Fruit fly (Drosophila melanogaster) whole organism, embryonic: Measurements from ENCODE around the gene CG6296.

ENCODE experiments used
- Aef1 ChIP-seq: fragments of 200-800 bp; sonication (Bioruptor generic); IDR thresholded peaks from 3 replicates; pipeline ENCODE4 v1.3.6; 2022; ENCODE audit warnings: missing biosample characterization, missing genetic modification characterization
- CG10431 ChIP-seq: fragments of 200-800 bp; sonication (Bioruptor generic); optimal IDR thresholded peaks from 3 replicates; lab custom pipeline; 2018; ENCODE audit warnings: missing biosample characterization, mild to moderate bottlenecking, missing genetic modification characterization
- CG11093 ChIP-seq: fragments of 200-800 bp; sonication (Bioruptor generic); IDR thresholded peaks from 3 replicates; pipeline ENCODE4 v1.3.6; 2022; ENCODE audit warnings: missing biosample characterization, missing genetic modification characterization
- CG11398 ChIP-seq: fragments of 200-800 bp; sonication (Bioruptor generic); optimal IDR thresholded peaks from 2 replicates; lab custom pipeline; 2016; ENCODE audit warnings: missing biosample characterization, missing genetic modification characterization
- CG11560 ChIP-seq: fragments of 200-800 bp; sonication (Bioruptor generic); IDR thresholded peaks from 3 replicates; pipeline ENCODE4 v1.3.6; 2022; ENCODE audit warnings: missing biosample characterization, missing genetic modification characterization
- CG12219 ChIP-seq: fragments of 200-800 bp; sonication (Bioruptor generic); optimal IDR thresholded peaks from 3 replicates; lab custom pipeline; 2018; ENCODE audit warnings: missing biosample characterization, mild to moderate bottlenecking, missing genetic modification characterization
- CG12942 ChIP-seq: fragments of 200-800 bp; sonication (Bioruptor generic); optimal IDR thresholded peaks from 3 replicates; lab custom pipeline; 2016; ENCODE audit warnings: missing biosample characterization, missing genetic modification characterization
- CG1647 ChIP-seq: fragments of 200-800 bp; sonication (Bioruptor generic); optimal IDR thresholded peaks from 3 replicates; lab custom pipeline; 2016; ENCODE audit warnings: missing biosample characterization, missing genetic modification characterization
- CG16813 ChIP-seq: fragments of 200-800 bp; sonication (Bioruptor generic); IDR thresholded peaks from 3 replicates; pipeline ENCODE4 v1.3.6; 2022; ENCODE audit warnings: missing biosample characterization, missing genetic modification characterization; ENCODE audit not compliant: partially characterized antibody
- CG18619 ChIP-seq: fragments of 200-800 bp; sonication (Bioruptor generic); optimal IDR thresholded peaks from 3 replicates; lab custom pipeline; 2017; ENCODE audit warnings: missing biosample characterization, mild to moderate bottlenecking, missing genetic modification characterization
- CG2678 ChIP-seq: fragments of 200-800 bp; sonication (Bioruptor generic); optimal IDR thresholded peaks from 3 replicates; lab custom pipeline; 2019; ENCODE audit warnings: missing biosample characterization, mild to moderate bottlenecking, missing genetic modification characterization, moderate library complexity
- CG2875 ChIP-seq: fragments of 200-800 bp; sonication (Bioruptor generic); optimal IDR thresholded peaks from 2 replicates; lab custom pipeline; 2017; ENCODE audit warnings: missing biosample characterization, mild to moderate bottlenecking, missing genetic modification characterization, missing genetic modification reagents
- CG34422 ChIP-seq: fragments of 200-800 bp; sonication (Bioruptor generic); IDR thresholded peaks from 3 replicates; pipeline ENCODE4 v1.3.6; 2022; ENCODE audit warnings: missing biosample characterization, missing genetic modification characterization
- CG4282 ChIP-seq: fragments of 200-800 bp; sonication (Bioruptor generic); optimal IDR thresholded peaks from 2 replicates; lab custom pipeline; 2016; ENCODE audit warnings: missing biosample characterization, missing genetic modification characterization
- CG4617 ChIP-seq: fragments of 200-800 bp; sonication (Bioruptor generic); optimal IDR thresholded peaks from 3 replicates; lab custom pipeline; 2016; ENCODE audit warnings: missing biosample characterization, missing genetic modification characterization, borderline replicate concordance
- CG4730 ChIP-seq: fragments of 200-800 bp; sonication (Bioruptor generic); IDR thresholded peaks from 2 replicates; pipeline ENCODE4 v1.3.6; 2022; ENCODE audit warnings: missing biosample characterization, missing genetic modification characterization
- CG6175 ChIP-seq: fragments of 200-800 bp; sonication (Bioruptor generic); IDR thresholded peaks from 3 replicates; pipeline ENCODE4 v1.3.6; 2022; ENCODE audit warnings: missing biosample characterization, missing genetic modification characterization
- CG6254 ChIP-seq: fragments of 200-800 bp; sonication (Bioruptor generic); optimal IDR thresholded peaks from 3 replicates; lab custom pipeline; 2017; ENCODE audit warnings: mild to moderate bottlenecking, missing biosample characterization, missing genetic modification reagents, missing genetic modification characterization
- CG8290 ChIP-seq, 3 experiments: fragments of 200-800 bp; sonication (Bioruptor generic); optimal IDR thresholded peaks; 2 replicates each; lab custom pipeline; 2016 to 2019; ENCODE audit warnings: missing biosample characterization in 3 of 3, missing genetic modification characterization in 3 of 3, mild to moderate bottlenecking in 2 of 3, moderate library complexity in 1 of 3
- Doc3 ChIP-seq: fragments of 200-800 bp; sonication (Bioruptor generic); IDR thresholded peaks from 3 replicates; pipeline ENCODE4 v1.3.6; 2022; ENCODE audit warnings: missing biosample characterization, missing genetic modification characterization; ENCODE audit not compliant: partially characterized antibody
- Ets97D ChIP-seq: fragments of 200-800 bp; sonication (Bioruptor generic); optimal IDR thresholded peaks from 3 replicates; lab custom pipeline; 2016; ENCODE audit warnings: missing biosample characterization, missing genetic modification characterization
- GATAe ChIP-seq: fragments of 200-800 bp; sonication (Bioruptor generic); conservative IDR thresholded peaks from 2 replicates; pipeline ENCODE4 v1.3.6; 2022; ENCODE audit warnings: missing biosample characterization, missing genetic modification characterization
- HHEX ChIP-seq: fragments of 200-800 bp; sonication (Bioruptor generic); optimal IDR thresholded peaks from 3 replicates; lab custom pipeline; 2017; ENCODE audit warnings: missing biosample characterization, mild to moderate bottlenecking, missing genetic modification characterization, missing genetic modification reagents
- Hmr ChIP-seq: fragments of 200-800 bp; sonication (Bioruptor generic); optimal IDR thresholded peaks from 3 replicates; lab custom pipeline; 2017; ENCODE audit warnings: mild to moderate bottlenecking, missing biosample characterization, missing genetic modification reagents, missing genetic modification characterization
- Hr51 ChIP-seq, 2 experiments: fragments of 200-800 bp; sonication (Bioruptor generic); optimal IDR thresholded peaks; 2 replicates in 1 of 2; 3 replicates in 1 of 2; lab custom pipeline; 2016 to 2018; ENCODE audit warnings: missing biosample characterization in 2 of 2, missing genetic modification characterization in 2 of 2, mild to moderate bottlenecking in 1 of 2, moderate library complexity in 1 of 2
- Taf1 ChIP-seq: fragments of 200-800 bp; sonication (Bioruptor generic); IDR thresholded peaks from 2 replicates; pipeline ENCODE4 v1.3.6; 2022; ENCODE audit warnings: missing biosample characterization, missing genetic modification characterization
- Usf ChIP-seq: fragments of 200-800 bp; sonication (Bioruptor generic); optimal IDR thresholded peaks from 2 replicates; lab custom pipeline; 2017; ENCODE audit warnings: missing genotype, missing biosample characterization, missing genetic modification characterization
- ash1 ChIP-seq: fragments of 200-800 bp; sonication (Bioruptor generic); optimal IDR thresholded peaks from 2 replicates; lab custom pipeline; 2018; ENCODE audit warnings: missing biosample characterization, mild to moderate bottlenecking, missing genetic modification characterization
- bbx ChIP-seq: fragments of 200-800 bp; sonication (Bioruptor generic); IDR thresholded peaks from 2 replicates; pipeline ENCODE4 v1.3.6; 2022; ENCODE audit warnings: missing biosample characterization, missing genetic modification characterization; ENCODE audit not compliant: partially characterized antibody
- croc ChIP-seq: fragments of 200-800 bp; sonication (Bioruptor generic); conservative IDR thresholded peaks from 3 replicates; pipeline ENCODE4 v1.3.6; 2022; ENCODE audit warnings: missing biosample characterization, missing genetic modification characterization
- dati ChIP-seq: fragments of 200-800 bp; sonication (Bioruptor generic); IDR thresholded peaks from 2 replicates; pipeline ENCODE4 v1.3.6; 2022; ENCODE audit warnings: missing biosample characterization, missing genetic modification characterization
- dmrt99B ChIP-seq: fragments of 200-800 bp; sonication (Bioruptor generic); optimal IDR thresholded peaks from 2 replicates; lab custom pipeline; 2018; ENCODE audit warnings: missing biosample characterization, mild to moderate bottlenecking, missing genetic modification characterization, moderate library complexity
- fd102C ChIP-seq: fragments of 200-800 bp; sonication (Bioruptor generic); optimal IDR thresholded peaks from 2 replicates; lab custom pipeline; 2018; ENCODE audit warnings: missing biosample characterization, mild to moderate bottlenecking, missing genetic modification characterization, moderate library complexity
- fu2 ChIP-seq: fragments of 200-800 bp; sonication (Bioruptor generic); optimal IDR thresholded peaks from 2 replicates; lab custom pipeline; 2016; ENCODE audit warnings: missing biosample characterization, missing genetic modification characterization
- gem ChIP-seq: fragments of 200-800 bp; sonication (Bioruptor generic); optimal IDR thresholded peaks from 2 replicates; lab custom pipeline; 2019; ENCODE audit warnings: missing biosample characterization, mild to moderate bottlenecking, missing genetic modification characterization, moderate library complexity
- h ChIP-seq: fragments of >200 bp; optimal IDR thresholded peaks from 2 replicates; lab custom pipeline; 2017
- hkb ChIP-seq, 2 experiments: fragments of 200-800 bp in 1 of 2; fragments of >200 bp in 1 of 2; sonication (Bioruptor generic) in 1 of 2; IDR thresholded peaks in 1 of 2; optimal IDR thresholded peaks in 1 of 2; 2 replicates each; pipeline versions ENCODE4 v1.3.6 to Lab custom; 2017 to 2022; ENCODE audit warnings: missing biosample characterization in 1 of 2, missing genetic modification characterization in 1 of 2
- jumu ChIP-seq: fragments of 200-800 bp; sonication (Bioruptor generic); optimal IDR thresholded peaks from 3 replicates; lab custom pipeline; 2016; ENCODE audit warnings: missing biosample characterization, missing genetic modification characterization
- kah ChIP-seq: fragments of 200-800 bp; sonication (Bioruptor generic); optimal IDR thresholded peaks from 2 replicates; lab custom pipeline; 2018; ENCODE audit warnings: missing biosample characterization, mild to moderate bottlenecking, missing genetic modification characterization
- ken ChIP-seq: fragments of 200-800 bp; sonication (Bioruptor generic); IDR thresholded peaks from 3 replicates; pipeline ENCODE4 v1.3.6; 2022; ENCODE audit warnings: missing biosample characterization, missing genetic modification characterization
- pho ChIP-seq: fragments of 200-800 bp; sonication (Bioruptor generic); optimal IDR thresholded peaks from 2 replicates; lab custom pipeline; 2016; ENCODE audit warnings: missing biosample characterization, missing genetic modification characterization
- pros ChIP-seq: fragments of 200-800 bp; sonication (Bioruptor generic); optimal IDR thresholded peaks from 3 replicates; lab custom pipeline; 2019; ENCODE audit warnings: missing biosample characterization, mild to moderate bottlenecking, missing genetic modification characterization, moderate library complexity
- pum ChIP-seq: fragments of 200-800 bp; sonication (Bioruptor generic); optimal IDR thresholded peaks from 2 replicates; lab custom pipeline; 2016; ENCODE audit warnings: missing biosample characterization, missing genetic modification characterization
- ro ChIP-seq: fragments of 200-800 bp; sonication (Bioruptor generic); IDR thresholded peaks from 2 replicates; pipeline ENCODE4 v1.3.6; 2022; ENCODE audit warnings: missing biosample characterization, missing genetic modification characterization
- seq ChIP-seq: fragments of 200-800 bp; sonication (Bioruptor generic); IDR thresholded peaks from 2 replicates; pipeline ENCODE4 v1.3.6; 2022; ENCODE audit warnings: missing biosample characterization, missing genetic modification characterization
- shn ChIP-seq: fragments of 200-800 bp; sonication (Bioruptor generic); optimal IDR thresholded peaks from 3 replicates; lab custom pipeline; 2016; ENCODE audit warnings: missing biosample characterization, missing genetic modification characterization
- sim ChIP-seq: fragments of 200-800 bp; sonication (Bioruptor generic); IDR thresholded peaks from 2 replicates; pipeline ENCODE4 v1.3.6; 2022; ENCODE audit warnings: missing biosample characterization, missing genetic modification characterization
- tgo ChIP-seq: fragments of 200-800 bp; sonication (Bioruptor generic); IDR thresholded peaks from 3 replicates; pipeline ENCODE4 v1.3.6; 2022; ENCODE audit warnings: missing biosample characterization, missing genetic modification characterization
- tio ChIP-seq: fragments of 200-800 bp; sonication (Bioruptor generic); optimal IDR thresholded peaks from 2 replicates; lab custom pipeline; 2017; ENCODE audit warnings: missing biosample characterization, missing genetic modification characterization, inconsistent platforms
- tx ChIP-seq: fragments of 200-800 bp; sonication (Bioruptor generic); optimal IDR thresholded peaks from 2 replicates; lab custom pipeline; 2016; ENCODE audit warnings: missing biosample characterization, missing genetic modification characterization

CG6296 gene

dm6 chr3R:26964452-26965133 is 40.7 kb downstream of the CG6296 start, which contains the start of gene Tsp97E (continued):
- TF ChIP-seq CG10431 (peak; percentile 23), shn (GFP tag; lab: Kevin White, UChicago) (no peak), CG11093 (GFP tag; lab: Robert Waterston, UW) (no peak), CG2678 (tag; lab: Kevin White, UChicago) (peak; percentile 19), ro (no peak), CG16813 (peak; percentile 72), tio (GFP tag; lab: Kevin White, UChicago) (no peak), Usf (GFP tag; lab: Kevin White, UChicago) (no peak), seq (GFP tag; lab: Robert Waterston, UW) (no peak), CG4617 (GFP tag; lab: Kevin White, UChicago) (peak; percentile 62), hkb (optimal IDR thresholded peaks at IDR 0.05; lab: Kevin White, UChicago) (no peak), hkb (GFP tag; IDR thresholded peaks at IDR 0.05; lab: Robert Waterston, UW) (no peak), CG2875 (GFP tag; lab: Kevin White, UChicago) (no peak), fu2 (GFP tag; lab: Kevin White, UChicago) (no peak), Aef1 (GFP tag; lab: Robert Waterston, UW) (peak; percentile 48; the same call in 2 of the 3 replicates), pho (GFP tag; lab: Kevin White, UChicago) (no peak), pum (no peak), dati (GFP tag; lab: Robert Waterston, UW) (no peak), CG1647 (GFP tag; lab: Kevin White, UChicago) (no peak), ken (GFP tag; lab: Robert Waterston, UW) (no peak), CG18619 (no peak), Taf1 (GFP tag; lab: Robert Waterston, UW) (no peak), jumu (GFP tag; lab: Kevin White, UChicago) (no peak), kah (GFP tag; lab: Kevin White, UChicago) (no peak), gem (no peak), CG34422 (no peak), Hr51 (GFP tag; optimal IDR thresholded peaks at IDR 0.05; lab: Kevin White, UChicago) (no peak), CG6175 (GFP tag; lab: Robert Waterston, UW) (no peak), HHEX (GFP tag; lab: Kevin White, UChicago) (no peak), CG8290 (GFP tag; optimal IDR thresholded peaks at IDR 0.05; lab: Kevin White, UChicago) (no peak), CG8290 (tag; optimal IDR thresholded peaks at IDR 0.05; lab: Kevin White, UChicago) (peak in 1 of 2 experiments; percentile 5), Doc3 (GFP tag; lab: Robert Waterston, UW) (peak; percentile 78), tgo (GFP tag; lab: Robert Waterston, UW) (no peak), dmrt99B (tag; lab: Kevin White, UChicago) (no peak), tx (GFP tag; lab: Kevin White, UChicago) (no peak), CG4282 (GFP tag; lab: Kevin White, UChicago) (no peak), CG6254 (GFP tag; lab: Kevin White, UChicago) (no peak), fd102C (no peak), CG11398 (GFP tag; lab: Kevin White, UChicago) (no peak), CG4730 (no peak), h (lab: Kevin White, UChicago) (no peak), bbx (GFP tag; lab: Robert Waterston, UW) (peak; percentile 75; the same call in 1 of the 2 replicates), ash1 (no peak), CG12942 (no peak), Ets97D (peak; percentile 64), CG12219 (GFP tag; lab: Kevin White, UChicago) (no peak), GATAe (GFP tag; lab: Robert Waterston, UW) (no peak), sim (GFP tag; lab: Robert Waterston, UW) (no peak), croc (no peak), Hmr (no peak), pros (GFP tag; lab: Kevin White, UChicago) (no peak), CG11560 (no peak)
